Worm (Caenorhabditis elegans) whole organism, L4 larva: ENCODE measurements around the gene tpst-1.

Source experiments
- D1046.2 ChIP-seq: fragments of 200-800 bp; sonication (Bioruptor generic); IDR thresholded peaks from 2 replicates; pipeline ENCODE4 v1.3.6; 2022; ENCODE audit warnings: missing genetic modification characterization, missing compliant biosample characterization
- F10B5.3 ChIP-seq: sonication (generic microtip); optimal IDR thresholded peaks from 2 replicates; lab custom pipeline; 2016; ENCODE audit warnings: mild to moderate bottlenecking, missing genetic modification characterization, missing compliant biosample characterization
- F26F4.8 ChIP-seq: fragments of 200-800 bp; sonication (Bioruptor generic); conservative IDR thresholded peaks from 2 replicates; pipeline ENCODE4 v1.3.6; 2022; ENCODE audit warnings: missing genetic modification characterization, missing compliant biosample characterization
- F37D6.2 ChIP-seq: sonication (generic microtip); optimal IDR thresholded peaks from 2 replicates; lab custom pipeline; 2016; ENCODE audit warnings: mild to moderate bottlenecking, missing genetic modification characterization, missing compliant biosample characterization
- F44E2.7 ChIP-seq: fragments of 200-800 bp; sonication (Bioruptor generic); IDR thresholded peaks from 2 replicates; pipeline ENCODE4 v2.1.2; 2022; ENCODE audit warnings: missing genetic modification characterization, missing compliant biosample characterization
- Y48G9A.11 ChIP-seq: fragments of 200-800 bp; sonication (Bioruptor generic); IDR thresholded peaks from 2 replicates; pipeline ENCODE4 v1.3.6; 2022; ENCODE audit warnings: missing genetic modification reagents, missing genetic modification characterization, missing compliant biosample characterization
- Y75B8A.6 ChIP-seq: fragments of 200-800 bp; sonication (Bioruptor generic); IDR thresholded peaks from 2 replicates; pipeline ENCODE4 v1.3.6; 2022; ENCODE audit warnings: missing genetic modification reagents, missing genetic modification characterization, missing compliant biosample characterization
- aha-1 ChIP-seq: fragments of 150-350 bp; peaks from one replicate; lab custom pipeline; 2014; ENCODE audit warnings: missing biosample characterization, missing genetic modification characterization
- arid-1 ChIP-seq: fragments of 200-800 bp; sonication (Bioruptor generic); conservative IDR thresholded peaks from 2 replicates; pipeline ENCODE4 v1.3.6; 2022; ENCODE audit warnings: missing genetic modification reagents, missing genetic modification characterization, missing compliant biosample characterization
- ceh-28 ChIP-seq: fragments of 150-350 bp; optimal IDR thresholded peaks from 2 replicates; lab custom pipeline; 2014; ENCODE audit warnings: missing biosample characterization, missing genetic modification reagents, missing genetic modification characterization
- ceh-62 ChIP-seq: sonication (generic microtip); optimal IDR thresholded peaks from 2 replicates; lab custom pipeline; 2017; ENCODE audit warnings: missing biosample characterization, missing genetic modification characterization
- ces-1 ChIP-seq: fragments of 150-350 bp; sonication (generic microtip); optimal IDR thresholded peaks from 4 replicates; lab custom pipeline; 2014; ENCODE audit warnings: missing biosample characterization, missing genetic modification reagents, missing genetic modification characterization
- cey-2 ChIP-seq: sonication (generic microtip); optimal IDR thresholded peaks from 3 replicates; lab custom pipeline; 2017; ENCODE audit warnings: missing genetic modification characterization, mild to moderate bottlenecking, missing compliant biosample characterization, antibody characterized with exemption, borderline replicate concordance; ENCODE audit not compliant: insufficient read depth
- ctbp-1 ChIP-seq: fragments of 200-800 bp; sonication (Bioruptor generic); IDR thresholded peaks from 2 replicates; pipeline ENCODE4 v1.3.6; 2022; ENCODE audit warnings: missing genetic modification reagents, missing genetic modification characterization, missing compliant biosample characterization
- daf-16 ChIP-seq, 3 experiments: sonication (generic microtip); optimal IDR thresholded peaks; 2 replicates each; lab custom pipeline; 2016 to 2017; ENCODE audit warnings: missing genetic modification characterization in 3 of 3, missing genetic modification reagents in 3 of 3, mild to moderate bottlenecking in 2 of 3, missing compliant biosample characterization in 2 of 3, missing biosample characterization in 1 of 3, moderate library complexity in 1 of 3
- daf-19 ChIP-seq: fragments of 200-800 bp; sonication (Bioruptor generic); conservative IDR thresholded peaks from 2 replicates; pipeline ENCODE4 v1.3.6; 2022; ENCODE audit warnings: missing genetic modification characterization, missing compliant biosample characterization
- daf-8 ChIP-seq: fragments of 200-800 bp; sonication (Bioruptor generic); IDR thresholded peaks from 2 replicates; pipeline ENCODE4 v1.3.6; 2022; ENCODE audit warnings: missing genetic modification characterization, missing compliant biosample characterization
- dmd-8 ChIP-seq: fragments of 200-800 bp; sonication (Bioruptor generic); IDR thresholded peaks from 2 replicates; pipeline ENCODE4 v1.3.6; 2022; ENCODE audit warnings: missing genetic modification characterization, missing compliant biosample characterization
- dpl-1 ChIP-seq: fragments of 150-350 bp; optimal IDR thresholded peaks from 2 replicates; lab custom pipeline; 2014; ENCODE audit warnings: missing biosample characterization, missing genetic modification reagents, missing genetic modification characterization
- duxl-1 ChIP-seq: sonication (generic microtip); optimal IDR thresholded peaks from 2 replicates; lab custom pipeline; 2016; ENCODE audit warnings: mild to moderate bottlenecking, missing genetic modification characterization, moderate library complexity, missing compliant biosample characterization; ENCODE audit not compliant: poor library complexity
- egl-43 ChIP-seq: fragments of 200-800 bp; sonication (Bioruptor generic); IDR thresholded peaks from 2 replicates; pipeline ENCODE4 v1.3.6; 2022; ENCODE audit warnings: missing genetic modification reagents, missing genetic modification characterization, missing compliant biosample characterization
- fos-1 ChIP-seq: fragments of 150-350 bp; optimal IDR thresholded peaks from 2 replicates; lab custom pipeline; 2014; ENCODE audit warnings: missing biosample characterization, missing genetic modification characterization
- hif-1 ChIP-seq, 2 experiments: sonication (generic microtip); optimal IDR thresholded peaks; 2 replicates each; lab custom pipeline; 2016 to 2017; ENCODE audit warnings: missing compliant biosample characterization in 2 of 2, missing genetic modification characterization in 2 of 2, missing genetic modification reagents in 2 of 2, missing genotype in 2 of 2, mild to moderate bottlenecking in 1 of 2
- jun-1 ChIP-seq: fragments of 150-350 bp; optimal IDR thresholded peaks from 2 replicates; lab custom pipeline; 2014; ENCODE audit warnings: missing biosample characterization, missing genetic modification reagents, missing genetic modification characterization
- lin-13 ChIP-seq: fragments of 150-350 bp; optimal IDR thresholded peaks from 2 replicates; lab custom pipeline; 2014; ENCODE audit warnings: missing biosample characterization, missing genetic modification reagents, missing genetic modification characterization
- lin-29 ChIP-seq: fragments of 200-800 bp; sonication (Bioruptor generic); IDR thresholded peaks from 2 replicates; pipeline ENCODE4 v1.3.6; 2022; ENCODE audit warnings: missing genetic modification reagents, missing genetic modification characterization, missing compliant biosample characterization
- lin-38 ChIP-seq: fragments of 200-800 bp; sonication (Bioruptor generic); IDR thresholded peaks from 2 replicates; pipeline ENCODE4 v1.3.6; 2022; ENCODE audit warnings: missing genetic modification reagents, missing genetic modification characterization, missing compliant biosample characterization
- lir-3 ChIP-seq: sonication (generic microtip); optimal IDR thresholded peaks from 2 replicates; lab custom pipeline; 2016; ENCODE audit warnings: mild to moderate bottlenecking, missing genetic modification characterization, missing compliant biosample characterization
- lsy-2 ChIP-seq, 2 experiments: fragments of 150-350 bp in 1 of 2; sonication (generic microtip) in 1 of 2; optimal IDR thresholded peaks; 2 replicates each; lab custom pipeline; 2014 to 2017; ENCODE audit warnings: missing biosample characterization in 2 of 2, missing genetic modification characterization in 2 of 2
- madf-5 ChIP-seq, 2 experiments: fragments of 200-800 bp; sonication (Bioruptor generic); IDR thresholded peaks; 2 replicates each; pipeline ENCODE4 v1.3.6; 2022; ENCODE audit warnings: missing compliant biosample characterization in 2 of 2, missing genetic modification characterization in 2 of 2
- madf-9 ChIP-seq: fragments of 200-800 bp; sonication (Bioruptor generic); conservative IDR thresholded peaks from 2 replicates; pipeline ENCODE4 v1.3.6; 2022; ENCODE audit warnings: missing genetic modification reagents, missing genetic modification characterization, missing compliant biosample characterization
- mdt-29 ChIP-seq: fragments of 200-800 bp; sonication (Bioruptor generic); IDR thresholded peaks from 2 replicates; pipeline ENCODE4 v1.3.6; 2022; ENCODE audit warnings: missing genetic modification reagents, missing genetic modification characterization, missing compliant biosample characterization
- mep-1 ChIP-seq: fragments of 150-350 bp; sonication (generic microtip); optimal IDR thresholded peaks from 3 replicates; lab custom pipeline; 2014; ENCODE audit warnings: missing biosample characterization, missing genetic modification characterization
- mxl-2 ChIP-seq: fragments of 200-800 bp; sonication (Bioruptor generic); conservative IDR thresholded peaks from 2 replicates; pipeline ENCODE4 v1.3.6; 2022; ENCODE audit warnings: missing genetic modification reagents, missing genetic modification characterization, missing compliant biosample characterization
- mxl-3 ChIP-seq: fragments of 200-800 bp; sonication (Bioruptor generic); optimal IDR thresholded peaks from 2 replicates; lab custom pipeline; 2018; ENCODE audit warnings: mild to moderate bottlenecking, missing genetic modification characterization, missing compliant biosample characterization
- nhr-10 ChIP-seq: fragments of 150-350 bp; optimal IDR thresholded peaks from 2 replicates; lab custom pipeline; 2014; ENCODE audit warnings: missing biosample characterization, missing genetic modification characterization
- nhr-11 ChIP-seq: fragments of 150-350 bp; optimal IDR thresholded peaks from 2 replicates; lab custom pipeline; 2014; ENCODE audit warnings: missing biosample characterization, missing genetic modification characterization
- nhr-111 ChIP-seq: fragments of 200-800 bp; sonication (Bioruptor generic); optimal IDR thresholded peaks from 2 replicates; lab custom pipeline; 2018; ENCODE audit warnings: mild to moderate bottlenecking, missing genetic modification characterization, missing compliant biosample characterization
- nhr-41 ChIP-seq: fragments of 200-800 bp; sonication (Bioruptor generic); IDR thresholded peaks from 2 replicates; pipeline ENCODE4 v1.3.6; 2022; ENCODE audit warnings: missing genetic modification reagents, missing genetic modification characterization, missing compliant biosample characterization
- nhr-42 ChIP-seq: fragments of 200-800 bp; sonication (Bioruptor generic); IDR thresholded peaks from 2 replicates; pipeline ENCODE4 v1.3.6; 2022; ENCODE audit warnings: missing genetic modification characterization, missing compliant biosample characterization
- nhr-48 ChIP-seq: sonication (generic microtip); optimal IDR thresholded peaks from 2 replicates; lab custom pipeline; 2016; ENCODE audit warnings: mild to moderate bottlenecking, missing genetic modification characterization, missing compliant biosample characterization
- set-16 ChIP-seq: fragments of 200-800 bp; sonication (Bioruptor generic); IDR thresholded peaks from 2 replicates; pipeline ENCODE4 v1.3.6; 2022; ENCODE audit warnings: missing genetic modification reagents, missing genetic modification characterization, missing compliant biosample characterization
- snpc-4 ChIP-seq: fragments of 150-350 bp; optimal IDR thresholded peaks from 2 replicates; lab custom pipeline; 2014; ENCODE audit warnings: missing biosample characterization, missing genetic modification characterization
- tag-97 ChIP-seq: fragments of 200-800 bp; sonication (Bioruptor generic); IDR thresholded peaks from 2 replicates; pipeline ENCODE4 v1.3.6; 2022; ENCODE audit warnings: missing genetic modification characterization, missing compliant biosample characterization
- tra-1 ChIP-seq: fragments of 200-800 bp; sonication (Bioruptor generic); IDR thresholded peaks from 2 replicates; pipeline ENCODE4 v1.3.6; 2022; ENCODE audit warnings: missing genetic modification reagents, missing genetic modification characterization, missing compliant biosample characterization
- unc-130 ChIP-seq: sonication (generic microtip); optimal IDR thresholded peaks from 2 replicates; lab custom pipeline; 2016; ENCODE audit warnings: missing genetic modification reagents, missing genetic modification characterization, missing compliant biosample characterization
- unc-39 ChIP-seq: sonication (generic microtip); optimal IDR thresholded peaks from 2 replicates; lab custom pipeline; 2017; ENCODE audit warnings: missing biosample characterization, missing genetic modification characterization
- unc-62 ChIP-seq, 3 experiments: fragments of 150-350 bp in 1 of 3; sonication (generic microtip); optimal IDR thresholded peaks in 2 of 3; peaks in 1 of 3; 1 replicate in 1 of 3; 2 replicates in 2 of 3; lab custom pipeline; 2014 to 2017; ENCODE audit warnings: missing biosample characterization in 3 of 3, missing genetic modification characterization in 3 of 3, missing genetic modification reagents in 3 of 3, missing genotype in 1 of 3
- vab-7 ChIP-seq: fragments of 200-800 bp; sonication (Bioruptor generic); IDR thresholded peaks from 2 replicates; pipeline ENCODE4 v1.3.6; 2022; ENCODE audit warnings: missing genetic modification reagents, missing genetic modification characterization, missing compliant biosample characterization
- ztf-11 ChIP-seq: fragments of 150-350 bp; optimal IDR thresholded peaks from 2 replicates; lab custom pipeline; 2014; ENCODE audit warnings: missing biosample characterization, missing genetic modification characterization
- ztf-7 ChIP-seq: fragments of 150-350 bp; optimal IDR thresholded peaks from 2 replicates; lab custom pipeline; 2014; ENCODE audit warnings: missing biosample characterization, missing genetic modification characterization

tpst-1 gene

DNA sequence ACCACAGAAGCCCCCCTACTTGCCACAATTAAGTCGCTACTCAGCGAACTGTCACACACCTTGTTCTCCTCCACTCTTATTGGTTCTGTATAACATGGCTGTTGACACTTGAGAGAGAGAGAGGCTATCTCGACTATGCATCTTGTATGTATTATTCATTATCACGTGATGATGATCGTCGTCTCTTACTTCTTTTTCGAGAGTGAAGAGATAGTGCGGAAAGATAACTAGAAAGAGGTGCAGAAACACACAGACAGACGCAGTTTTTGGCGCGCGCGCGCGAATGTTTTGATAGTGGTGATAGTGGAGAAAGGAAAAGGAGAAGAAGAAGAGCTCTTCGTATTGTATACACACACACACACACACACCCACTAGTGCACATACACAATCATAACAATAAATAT lies 45.1 kb downstream of the tpst-1 start (continued):
- TF ChIP-seq unc-62 (GFP tag; optimal IDR thresholded peaks at IDR 0.05 in 1 of 2; lab: Kevin White, UChicago) (peak in 1 of 2 experiments; percentile 94), unc-62 (tag; optimal IDR thresholded peaks at IDR 0.05; lab: Kevin White, UChicago) (no peak), nhr-42 (GFP tag; lab: Robert Waterston, UW) (no peak), madf-5 (GFP tag; IDR thresholded peaks at IDR 0.05; lab: Robert Waterston, UW) (no peak), ztf-7 (tag; lab: Kevin White, UChicago) (no peak), lin-29 (GFP tag; lab: Robert Waterston, UW) (no peak), F26F4.8 (GFP tag; lab: Robert Waterston, UW) (no peak), madf-9 (GFP tag; lab: Robert Waterston, UW) (0 out of 2 replicates have a peak, but pooled peaks have one; percentile 49), ctbp-1 (GFP tag; lab: Robert Waterston, UW) (no peak), set-16 (GFP tag; lab: Robert Waterston, UW) (0 out of 2 replicates have a peak, but pooled peaks have one; percentile 10), nhr-10 (tag; lab: Kevin White, UChicago) (no peak), egl-43 (GFP tag; lab: Robert Waterston, UW) (no peak), F44E2.7 (GFP tag; lab: Robert Waterston, UW) (no peak), fos-1 (tag; lab: Kevin White, UChicago) (no peak), daf-16 (GFP tag; optimal IDR thresholded peaks at IDR 0.05; lab: Kevin White, UChicago) (peak in 1 of 2 experiments; percentile 24), daf-16 (tag; optimal IDR thresholded peaks at IDR 0.05; lab: Kevin White, UChicago) (peak; percentile 97), F10B5.3 (tag; lab: Kevin White, UChicago) (no peak), vab-7 (GFP tag; lab: Robert Waterston, UW) (no peak), F37D6.2 (tag; lab: Kevin White, UChicago) (no peak), lsy-2 (tag; optimal IDR thresholded peaks at IDR 0.05; lab: Kevin White, UChicago) (peak in 1 of 2 experiments; percentile 63), nhr-11 (peak; percentile 58), snpc-4 (tag; lab: Kevin White, UChicago) (no peak), D1046.2 (GFP tag; lab: Robert Waterston, UW) (no peak), ceh-62 (tag; lab: Kevin White, UChicago) (no peak), dpl-1 (no peak), aha-1 (tag; lab: Kevin White, UChicago) (peak; percentile 94), mxl-3 (GFP tag; lab: Kevin White, UChicago) (peak; percentile 71), mdt-29 (GFP tag; lab: Robert Waterston, UW) (no peak; the same call in 1 of the 2 replicates), dmd-8 (GFP tag; lab: Robert Waterston, UW) (no peak), cey-2 (tag; lab: Kevin White, UChicago) (no peak), mxl-2 (GFP tag; lab: Robert Waterston, UW) (no peak), nhr-48 (tag; lab: Kevin White, UChicago) (peak; percentile 69), arid-1 (GFP tag; lab: Robert Waterston, UW) (no peak), ceh-28 (no peak), tra-1 (GFP tag; lab: Robert Waterston, UW) (peak; percentile 54; the same call in 1 of the 2 replicates), Y48G9A.11 (GFP tag; lab: Robert Waterston, UW) (no peak), lin-38 (GFP tag; lab: Robert Waterston, UW) (peak; percentile 27), Y75B8A.6 (no peak), duxl-1 (peak; percentile 6), lin-13 (peak; percentile 70), unc-130 (GFP tag; lab: Kevin White, UChicago) (no peak), unc-39 (tag; lab: Kevin White, UChicago) (no peak), ztf-11 (tag; lab: Kevin White, UChicago) (no peak), hif-1 (tag; optimal IDR thresholded peaks at IDR 0.05; lab: Kevin White, UChicago) (peak in 1 of 2 experiments; percentile 38), daf-19 (GFP tag; lab: Robert Waterston, UW) (no peak), nhr-41 (GFP tag; lab: Robert Waterston, UW) (no peak), mep-1 (tag; lab: Kevin White, UChicago) (peak; percentile 84), tag-97 (no peak), nhr-111 (GFP tag; lab: Kevin White, UChicago) (no peak), ces-1 (GFP tag; lab: Kevin White, UChicago) (no peak), daf-8 (no peak), lir-3 (tag; lab: Kevin White, UChicago) (no peak), jun-1 (tag; lab: Kevin White, UChicago) (no peak)
